Worm (Caenorhabditis elegans) whole organism, L4 larva: ENCODE data around the gene ZK688.11.

Experiments
- F26F4.8 ChIP-seq: fragments of 200-800 bp; sonication (Bioruptor generic); conservative IDR thresholded peaks from 2 replicates; pipeline ENCODE4 v1.3.6; 2022; ENCODE audit warnings: missing genetic modification characterization, missing compliant biosample characterization
- F37D6.2 ChIP-seq: sonication (generic microtip); optimal IDR thresholded peaks from 2 replicates; lab custom pipeline; 2016; ENCODE audit warnings: mild to moderate bottlenecking, missing genetic modification characterization, missing compliant biosample characterization
- F49E8.2 ChIP-seq: sonication (generic microtip); optimal IDR thresholded peaks from 2 replicates; lab custom pipeline; 2016; ENCODE audit warnings: missing compliant biosample characterization, mild to moderate bottlenecking, missing genetic modification characterization, borderline replicate concordance
- Y105C5A.15 ChIP-seq: fragments of 200-800 bp; sonication (Bioruptor generic); IDR thresholded peaks from 2 replicates; pipeline ENCODE4 v1.3.6; 2022; ENCODE audit warnings: missing genetic modification characterization, missing compliant biosample characterization
- Y5F2A.4 ChIP-seq: fragments of 200-800 bp; sonication (Bioruptor generic); optimal IDR thresholded peaks from 2 replicates; lab custom pipeline; 2018; ENCODE audit warnings: mild to moderate bottlenecking, missing genetic modification characterization, missing compliant biosample characterization
- Y75B8A.6 ChIP-seq: fragments of 200-800 bp; sonication (Bioruptor generic); IDR thresholded peaks from 2 replicates; pipeline ENCODE4 v1.3.6; 2022; ENCODE audit warnings: missing genetic modification reagents, missing genetic modification characterization, missing compliant biosample characterization
- aly-2 ChIP-seq: sonication (generic microtip); optimal IDR thresholded peaks from 2 replicates; lab custom pipeline; 2018; ENCODE audit warnings: missing biosample characterization, missing genetic modification characterization
- ceh-44 ChIP-seq: fragments of 200-800 bp; sonication (Bioruptor generic); IDR thresholded peaks from 2 replicates; pipeline ENCODE4 v1.3.6; 2022; ENCODE audit warnings: missing genetic modification reagents, missing genetic modification characterization, missing compliant biosample characterization
- ceh-62 ChIP-seq: sonication (generic microtip); optimal IDR thresholded peaks from 2 replicates; lab custom pipeline; 2017; ENCODE audit warnings: missing biosample characterization, missing genetic modification characterization
- daf-12 ChIP-seq: fragments of 150-350 bp; optimal IDR thresholded peaks from 2 replicates; lab custom pipeline; 2014; ENCODE audit warnings: missing biosample characterization, missing genetic modification reagents, missing genetic modification characterization
- dmd-6 ChIP-seq: fragments of 200-800 bp; sonication (Bioruptor generic); IDR thresholded peaks from 2 replicates; pipeline ENCODE4 v1.3.6; 2022; ENCODE audit warnings: missing genetic modification reagents, missing genetic modification characterization, missing compliant biosample characterization
- dmd-8 ChIP-seq: fragments of 200-800 bp; sonication (Bioruptor generic); IDR thresholded peaks from 2 replicates; pipeline ENCODE4 v1.3.6; 2022; ENCODE audit warnings: missing genetic modification characterization, missing compliant biosample characterization
- dpl-1 ChIP-seq: fragments of 150-350 bp; optimal IDR thresholded peaks from 2 replicates; lab custom pipeline; 2014; ENCODE audit warnings: missing biosample characterization, missing genetic modification reagents, missing genetic modification characterization
- egl-27 ChIP-seq: sonication (generic microtip); optimal IDR thresholded peaks from 3 replicates; lab custom pipeline; 2017; ENCODE audit warnings: missing biosample characterization, missing genetic modification reagents, missing genetic modification characterization
- egl-43 ChIP-seq: fragments of 200-800 bp; sonication (Bioruptor generic); IDR thresholded peaks from 2 replicates; pipeline ENCODE4 v1.3.6; 2022; ENCODE audit warnings: missing genetic modification reagents, missing genetic modification characterization, missing compliant biosample characterization
- fkh-10 ChIP-seq: fragments of 150-350 bp; optimal IDR thresholded peaks from 2 replicates; lab custom pipeline; 2014; ENCODE audit warnings: missing biosample characterization, missing genetic modification reagents, missing genetic modification characterization
- hlh-11 ChIP-seq: fragments of 200-800 bp; sonication (Bioruptor generic); optimal IDR thresholded peaks from 2 replicates; lab custom pipeline; 2018; ENCODE audit warnings: mild to moderate bottlenecking, missing genetic modification characterization, missing compliant biosample characterization
- hmg-1.1 ChIP-seq: fragments of 200-800 bp; sonication (Bioruptor generic); IDR thresholded peaks from 2 replicates; pipeline ENCODE4 v1.3.6; 2022; ENCODE audit warnings: missing genetic modification reagents, missing genetic modification characterization, missing compliant biosample characterization
- lim-7 ChIP-seq: fragments of 200-800 bp; sonication (Bioruptor generic); IDR thresholded peaks from 2 replicates; pipeline ENCODE4 v1.3.6; 2022; ENCODE audit warnings: missing genetic modification characterization, missing compliant biosample characterization
- lin-29 ChIP-seq: fragments of 200-800 bp; sonication (Bioruptor generic); IDR thresholded peaks from 2 replicates; pipeline ENCODE4 v1.3.6; 2022; ENCODE audit warnings: missing genetic modification reagents, missing genetic modification characterization, missing compliant biosample characterization
- lin-38 ChIP-seq: fragments of 200-800 bp; sonication (Bioruptor generic); IDR thresholded peaks from 2 replicates; pipeline ENCODE4 v1.3.6; 2022; ENCODE audit warnings: missing genetic modification reagents, missing genetic modification characterization, missing compliant biosample characterization
- lin-39 ChIP-seq: fragments of 150-350 bp; optimal IDR thresholded peaks from 2 replicates; lab custom pipeline; 2014; ENCODE audit warnings: missing biosample characterization, missing genetic modification reagents, missing genetic modification characterization
- lir-3 ChIP-seq: sonication (generic microtip); optimal IDR thresholded peaks from 2 replicates; lab custom pipeline; 2016; ENCODE audit warnings: mild to moderate bottlenecking, missing genetic modification characterization, missing compliant biosample characterization
- lsy-2 ChIP-seq, 2 experiments: fragments of 150-350 bp in 1 of 2; sonication (generic microtip) in 1 of 2; optimal IDR thresholded peaks; 2 replicates each; lab custom pipeline; 2014 to 2017; ENCODE audit warnings: missing biosample characterization in 2 of 2, missing genetic modification characterization in 2 of 2
- madf-5 ChIP-seq, 2 experiments: fragments of 200-800 bp; sonication (Bioruptor generic); IDR thresholded peaks; 2 replicates each; pipeline ENCODE4 v1.3.6; 2022; ENCODE audit warnings: missing compliant biosample characterization in 2 of 2, missing genetic modification characterization in 2 of 2
- mdt-29 ChIP-seq: fragments of 200-800 bp; sonication (Bioruptor generic); IDR thresholded peaks from 2 replicates; pipeline ENCODE4 v1.3.6; 2022; ENCODE audit warnings: missing genetic modification reagents, missing genetic modification characterization, missing compliant biosample characterization
- mep-1 ChIP-seq: fragments of 150-350 bp; sonication (generic microtip); optimal IDR thresholded peaks from 3 replicates; lab custom pipeline; 2014; ENCODE audit warnings: missing biosample characterization, missing genetic modification characterization
- mxl-2 ChIP-seq: fragments of 200-800 bp; sonication (Bioruptor generic); conservative IDR thresholded peaks from 2 replicates; pipeline ENCODE4 v1.3.6; 2022; ENCODE audit warnings: missing genetic modification reagents, missing genetic modification characterization, missing compliant biosample characterization
- nhr-102 ChIP-seq: sonication (generic microtip); optimal IDR thresholded peaks from 2 replicates; lab custom pipeline; 2016; ENCODE audit warnings: mild to moderate bottlenecking, missing genetic modification characterization, moderate library complexity, missing compliant biosample characterization
- nhr-11 ChIP-seq: fragments of 150-350 bp; optimal IDR thresholded peaks from 2 replicates; lab custom pipeline; 2014; ENCODE audit warnings: missing biosample characterization, missing genetic modification characterization
- nhr-48 ChIP-seq: sonication (generic microtip); optimal IDR thresholded peaks from 2 replicates; lab custom pipeline; 2016; ENCODE audit warnings: mild to moderate bottlenecking, missing genetic modification characterization, missing compliant biosample characterization
- nhr-6 ChIP-seq: fragments of 150-350 bp; optimal IDR thresholded peaks from 2 replicates; lab custom pipeline; 2014; ENCODE audit warnings: missing biosample characterization, missing genetic modification characterization
- nhr-76 ChIP-seq: fragments of 150-350 bp; optimal IDR thresholded peaks from 2 replicates; lab custom pipeline; 2014; ENCODE audit warnings: missing biosample characterization, missing genetic modification characterization
- php-3 ChIP-seq: fragments of 200-800 bp; sonication (Bioruptor generic); IDR thresholded peaks from 2 replicates; pipeline ENCODE4 v1.3.6; 2022; ENCODE audit warnings: missing genetic modification reagents, missing genetic modification characterization, missing compliant biosample characterization
- saeg-2 ChIP-seq: fragments of 200-800 bp; sonication (Bioruptor generic); IDR thresholded peaks from 2 replicates; pipeline ENCODE4 v1.3.6; 2022; ENCODE audit warnings: missing genetic modification reagents, missing genetic modification characterization, missing compliant biosample characterization
- skn-1 ChIP-seq: fragments of 150-350 bp; optimal IDR thresholded peaks from 2 replicates; lab custom pipeline; 2014; ENCODE audit warnings: missing biosample characterization, missing genetic modification characterization
- tag-97 ChIP-seq: fragments of 200-800 bp; sonication (Bioruptor generic); IDR thresholded peaks from 2 replicates; pipeline ENCODE4 v1.3.6; 2022; ENCODE audit warnings: missing genetic modification characterization, missing compliant biosample characterization
- unc-39 ChIP-seq: sonication (generic microtip); optimal IDR thresholded peaks from 2 replicates; lab custom pipeline; 2017; ENCODE audit warnings: missing biosample characterization, missing genetic modification characterization
- vab-7 ChIP-seq: fragments of 200-800 bp; sonication (Bioruptor generic); IDR thresholded peaks from 2 replicates; pipeline ENCODE4 v1.3.6; 2022; ENCODE audit warnings: missing genetic modification reagents, missing genetic modification characterization, missing compliant biosample characterization
- zag-1 ChIP-seq: fragments of 150-350 bp; optimal IDR thresholded peaks from 2 replicates; lab custom pipeline; 2014; ENCODE audit warnings: missing biosample characterization, missing genetic modification characterization
- zip-11 ChIP-seq: fragments of 200-800 bp; sonication (Bioruptor generic); IDR thresholded peaks from 2 replicates; pipeline ENCODE4 v1.3.6; 2022; ENCODE audit warnings: missing genetic modification characterization, missing compliant biosample characterization
- zip-2 ChIP-seq: fragments of 150-350 bp; optimal IDR thresholded peaks from 2 replicates; lab custom pipeline; 2014; ENCODE audit warnings: missing biosample characterization, missing genetic modification characterization

The ZK688.11 gene

DNA sequence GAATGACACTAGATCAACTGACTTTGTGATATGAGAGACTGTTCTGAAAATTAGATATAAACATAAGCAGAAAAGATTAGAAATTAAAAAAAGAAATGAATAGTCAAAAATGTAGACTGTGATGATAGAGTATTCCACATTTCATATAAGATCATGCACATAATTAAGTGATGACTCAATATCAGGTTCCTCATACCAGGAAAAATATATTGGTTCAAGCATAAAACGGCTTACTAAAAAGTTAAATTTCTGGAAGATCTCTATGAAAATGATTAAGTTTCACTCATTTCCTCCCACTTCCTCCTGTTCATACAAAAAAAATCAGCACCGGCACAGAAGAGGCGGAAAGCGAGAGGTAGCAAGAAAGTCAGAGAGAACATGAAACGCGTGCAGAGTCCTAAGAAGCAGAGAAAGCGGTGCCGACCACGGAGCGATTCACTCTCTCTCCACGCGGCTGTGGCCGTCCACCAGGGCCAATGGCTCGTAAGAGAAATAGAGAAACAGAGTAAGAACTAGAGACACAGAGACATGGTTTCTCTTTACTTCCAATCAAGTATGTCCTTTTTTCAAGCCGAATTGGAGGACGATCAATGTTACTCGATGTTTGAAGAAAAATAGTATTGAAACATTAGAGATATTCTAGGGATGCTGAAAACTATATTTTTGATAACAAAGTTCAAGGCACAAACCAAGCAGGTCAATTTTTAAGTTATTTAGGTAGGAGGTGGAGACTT, 7.0 kb upstream of the ZK688.11 start, which contains the start of the genes ZK688.5 and fahd-1 (continued):
- TF ChIP-seq F37D6.2 (tag; lab: Kevin White, UChicago) (no peak), php-3 (GFP tag; lab: Robert Waterston, UW) (0 out of 2 replicates have a peak, but pooled peaks have one; percentile 25), ceh-44 (GFP tag; lab: Robert Waterston, UW) (no peak), lim-7 (GFP tag; lab: Robert Waterston, UW) (0 out of 2 replicates have a peak, but pooled peaks have one; percentile 41), fkh-10 (GFP tag; lab: Kevin White, UChicago) (peak; percentile 48), Y5F2A.4 (no peak), lsy-2 (tag; optimal IDR thresholded peaks at IDR 0.05; lab: Kevin White, UChicago) (peak; percentile 23 to 67), zip-2 (tag; lab: Kevin White, UChicago) (no peak), unc-39 (no peak), ceh-62 (no peak), zip-11 (no peak), hmg-1.1 (GFP tag; lab: Robert Waterston, UW) (peak; percentile 92), skn-1 (tag; lab: Kevin White, UChicago) (no peak), mdt-29 (GFP tag; lab: Robert Waterston, UW) (no peak), dmd-6 (peak; percentile 72), nhr-48 (tag; lab: Kevin White, UChicago) (peak; percentile 31), Y105C5A.15 (GFP tag; lab: Robert Waterston, UW) (no peak), lin-39 (tag; lab: Kevin White, UChicago) (no peak), nhr-76 (tag; lab: Kevin White, UChicago) (no peak), madf-5 (GFP tag; IDR thresholded peaks at IDR 0.05; lab: Robert Waterston, UW) (no peak), tag-97 (GFP tag; lab: Robert Waterston, UW) (no peak), lin-29 (GFP tag; lab: Robert Waterston, UW) (no peak), mep-1 (tag; lab: Kevin White, UChicago) (peak; percentile 88), dpl-1 (GFP tag; lab: Kevin White, UChicago) (peak; percentile 52), lin-38 (peak; percentile 55), vab-7 (GFP tag; lab: Robert Waterston, UW) (no peak), aly-2 (tag; lab: Kevin White, UChicago) (no peak), egl-27 (tag; lab: Kevin White, UChicago) (no peak), mxl-2 (GFP tag; lab: Robert Waterston, UW) (no peak), zag-1 (tag; lab: Kevin White, UChicago) (no peak), dmd-8 (GFP tag; lab: Robert Waterston, UW) (no peak), F26F4.8 (GFP tag; lab: Robert Waterston, UW) (no peak), nhr-6 (peak; percentile 47), hlh-11 (tag; lab: Kevin White, UChicago) (peak; percentile 91), daf-12 (tag; lab: Kevin White, UChicago) (no peak)
- TF ChIP-seq, all 104 proteins: peak for 36

DNA sequence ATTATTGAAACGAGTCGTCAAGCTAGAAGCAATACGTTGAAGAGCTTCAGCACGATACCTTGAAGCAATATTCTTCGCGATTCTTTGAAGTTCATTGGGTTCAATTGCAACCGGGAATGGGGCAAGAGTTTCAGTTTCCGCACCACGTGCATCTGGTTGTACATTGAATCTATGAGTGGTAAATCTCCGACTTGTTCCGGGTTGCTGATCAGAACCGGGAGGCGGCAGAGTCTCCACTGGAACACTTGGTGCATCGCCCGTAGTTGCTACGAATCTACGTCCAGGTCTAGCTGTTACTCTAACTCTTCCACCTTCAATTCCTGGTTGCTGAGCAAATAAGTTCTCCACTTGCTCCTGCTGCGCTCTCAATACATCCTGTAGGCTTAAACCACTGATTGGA, 4.3 kb upstream of the ZK688.11 start:
- TF ChIP-seq nhr-11 (tag; lab: Kevin White, UChicago) (no peak), nhr-102 (tag; lab: Kevin White, UChicago) (no peak), saeg-2 (GFP tag; lab: Robert Waterston, UW) (no peak), mdt-29 (GFP tag; lab: Robert Waterston, UW) (no peak), lir-3 (no peak), nhr-76 (tag; lab: Kevin White, UChicago) (no peak), F49E8.2 (no peak), egl-43 (GFP tag; lab: Robert Waterston, UW) (no peak), Y75B8A.6 (GFP tag; lab: Robert Waterston, UW) (no peak)
- TF ChIP-seq, all 104 proteins: peak for 0
